Worm (Caenorhabditis elegans) whole organism, late embryonic: ENCODE measurements around the gene nspg-12.

Experiments
- K09A11.1 ChIP-seq: sonication (generic microtip); optimal IDR thresholded peaks from 2 replicates; lab custom pipeline; 2017; ENCODE audit warnings: antibody characterized with exemption, mild to moderate bottlenecking, missing genetic modification characterization, missing compliant biosample characterization; ENCODE audit not compliant: insufficient read depth
- T23F11.4 ChIP-seq: fragments of 200-800 bp; sonication (Bioruptor generic); optimal IDR thresholded peaks from 2 replicates; lab custom pipeline; 2018; ENCODE audit warnings: mild to moderate bottlenecking, missing genetic modification characterization, missing compliant biosample characterization
- Y22D7AL.16 ChIP-seq: sonication (generic microtip); optimal IDR thresholded peaks from 2 replicates; lab custom pipeline; 2016; ENCODE audit warnings: missing genetic modification characterization, missing compliant biosample characterization
- ceh-14 ChIP-seq: sonication (generic microtip); optimal IDR thresholded peaks from 2 replicates; lab custom pipeline; 2016; ENCODE audit warnings: missing genotype, missing genetic modification characterization, missing compliant biosample characterization
- ceh-18 ChIP-seq: sonication (generic microtip); optimal IDR thresholded peaks from 2 replicates; lab custom pipeline; 2016; ENCODE audit warnings: missing genetic modification characterization, missing compliant biosample characterization
- ceh-2 ChIP-seq: sonication (generic microtip); optimal IDR thresholded peaks from 2 replicates; lab custom pipeline; 2016; ENCODE audit warnings: missing genotype, missing genetic modification characterization, missing compliant biosample characterization
- ceh-30 ChIP-seq: fragments of 150-350 bp; optimal IDR thresholded peaks from 2 replicates; lab custom pipeline; 2014; ENCODE audit warnings: missing biosample characterization, missing genetic modification characterization
- ceh-45 ChIP-seq: fragments of 200-800 bp; sonication (Bioruptor generic); IDR thresholded peaks from 2 replicates; pipeline ENCODE4 v1.3.6; 2022; ENCODE audit warnings: missing genetic modification reagents, missing genetic modification characterization, missing compliant biosample characterization
- ceh-9 ChIP-seq: sonication (generic microtip); optimal IDR thresholded peaks from 2 replicates; lab custom pipeline; 2016; ENCODE audit warnings: mild to moderate bottlenecking, missing genetic modification characterization, inconsistent platforms, missing compliant biosample characterization
- che-1 ChIP-seq: sonication (generic microtip); optimal IDR thresholded peaks from 2 replicates; lab custom pipeline; 2016; ENCODE audit warnings: mild to moderate bottlenecking, missing genetic modification characterization, missing compliant biosample characterization
- elt-2 ChIP-seq: sonication (generic microtip); optimal IDR thresholded peaks from 2 replicates; lab custom pipeline; 2016; ENCODE audit warnings: missing genetic modification reagents, missing genetic modification characterization, missing compliant biosample characterization
- elt-4 ChIP-seq: sonication (generic microtip); optimal IDR thresholded peaks from 2 replicates; lab custom pipeline; 2016; ENCODE audit warnings: missing genetic modification characterization, missing compliant biosample characterization
- fax-1 ChIP-seq: sonication (generic microtip); optimal IDR thresholded peaks from 2 replicates; lab custom pipeline; 2016; ENCODE audit warnings: missing genotype, missing genetic modification characterization, missing compliant biosample characterization
- fkh-10 ChIP-seq: fragments of 150-350 bp; optimal IDR thresholded peaks from 2 replicates; lab custom pipeline; 2014; ENCODE audit warnings: missing biosample characterization, missing genetic modification reagents, missing genetic modification characterization
- fkh-6 ChIP-seq: sonication (generic microtip); optimal IDR thresholded peaks from 2 replicates; lab custom pipeline; 2016; ENCODE audit warnings: missing genetic modification characterization, missing compliant biosample characterization
- hlh-15 ChIP-seq: sonication (generic microtip); optimal IDR thresholded peaks from 2 replicates; lab custom pipeline; 2016; ENCODE audit warnings: missing genetic modification characterization, missing compliant biosample characterization
- hlh-30 ChIP-seq: sonication (generic microtip); optimal IDR thresholded peaks from 2 replicates; lab custom pipeline; 2017; ENCODE audit warnings: antibody characterized with exemption, missing genetic modification characterization, missing compliant biosample characterization; ENCODE audit not compliant: insufficient read depth
- hlh-6 ChIP-seq: sonication (generic microtip); optimal IDR thresholded peaks from 2 replicates; lab custom pipeline; 2016; ENCODE audit warnings: missing genotype, missing genetic modification characterization, missing compliant biosample characterization
- lim-6 ChIP-seq: sonication (generic microtip); optimal IDR thresholded peaks from 2 replicates; lab custom pipeline; 2016; ENCODE audit warnings: missing genetic modification characterization, missing compliant biosample characterization
- madf-2 ChIP-seq: sonication (generic microtip); optimal IDR thresholded peaks from 2 replicates; lab custom pipeline; 2017; ENCODE audit warnings: missing genetic modification characterization, missing compliant biosample characterization
- mec-3 ChIP-seq: sonication (generic microtip); optimal IDR thresholded peaks from 2 replicates; lab custom pipeline; 2016; ENCODE audit warnings: borderline replicate concordance, missing genetic modification characterization, missing compliant biosample characterization
- nfya-1 ChIP-seq: sonication (generic microtip); optimal IDR thresholded peaks from 2 replicates; lab custom pipeline; 2017; ENCODE audit warnings: missing genetic modification characterization, mild to moderate bottlenecking, missing compliant biosample characterization, antibody characterized with exemption, moderate library complexity
- nhr-11 ChIP-seq: fragments of 150-350 bp; optimal IDR thresholded peaks from 2 replicates; lab custom pipeline; 2014; ENCODE audit warnings: missing biosample characterization, missing genetic modification characterization
- npax-4 ChIP-seq: sonication (generic microtip); optimal IDR thresholded peaks from 2 replicates; lab custom pipeline; 2016; ENCODE audit warnings: missing genetic modification characterization, missing compliant biosample characterization
- pat-9 ChIP-seq: fragments of 200-800 bp; sonication (Bioruptor generic); optimal IDR thresholded peaks from 2 replicates; lab custom pipeline; 2018; ENCODE audit warnings: mild to moderate bottlenecking, missing genetic modification characterization, moderate library complexity, missing compliant biosample characterization
- pax-1 ChIP-seq: fragments of 150-350 bp; optimal IDR thresholded peaks from 2 replicates; lab custom pipeline; 2014; ENCODE audit warnings: missing biosample characterization, missing genetic modification characterization
- pha-2 ChIP-seq: sonication (generic microtip); optimal IDR thresholded peaks from 2 replicates; lab custom pipeline; 2017; ENCODE audit warnings: mild to moderate bottlenecking, missing genetic modification characterization, missing compliant biosample characterization
- pros-1 ChIP-seq: fragments of 150-350 bp; optimal IDR thresholded peaks from 2 replicates; lab custom pipeline; 2014; ENCODE audit warnings: missing biosample characterization, missing genetic modification reagents, missing genetic modification characterization
- ref-2 ChIP-seq: sonication (generic microtip); optimal IDR thresholded peaks from 2 replicates; lab custom pipeline; 2016; ENCODE audit warnings: missing genetic modification characterization, missing compliant biosample characterization
- rnt-1 ChIP-seq: sonication (generic microtip); optimal IDR thresholded peaks from 2 replicates; lab custom pipeline; 2016; ENCODE audit warnings: missing genetic modification characterization, missing compliant biosample characterization
- sdc-2 ChIP-seq: sonication (generic microtip); optimal IDR thresholded peaks from 2 replicates; lab custom pipeline; 2016; ENCODE audit warnings: missing genotype, missing genetic modification characterization, missing compliant biosample characterization
- sox-4 ChIP-seq: sonication (generic microtip); optimal IDR thresholded peaks from 2 replicates; lab custom pipeline; 2017; ENCODE audit warnings: mild to moderate bottlenecking, missing genetic modification characterization, inconsistent platforms, missing compliant biosample characterization
- tbx-2 ChIP-seq: sonication (generic microtip); optimal IDR thresholded peaks from 2 replicates; lab custom pipeline; 2016; ENCODE audit warnings: missing genetic modification characterization, missing compliant biosample characterization
- ttx-3 ChIP-seq: sonication (generic microtip); optimal IDR thresholded peaks from 2 replicates; lab custom pipeline; 2016; ENCODE audit warnings: missing genetic modification reagents, missing genetic modification characterization, missing compliant biosample characterization
- unc-3 ChIP-seq, 2 experiments: fragments of 200-800 bp in 1 of 2; sonication (Bioruptor generic) in 1 of 2; sonication (generic microtip) in 1 of 2; conservative IDR thresholded peaks in 1 of 2; optimal IDR thresholded peaks in 1 of 2; 2 replicates each; pipeline versions ENCODE4 v1.3.6 to Lab custom; 2016 to 2022; ENCODE audit warnings: missing compliant biosample characterization in 2 of 2, missing genetic modification characterization in 2 of 2, missing genetic modification reagents in 1 of 2
- unc-86 ChIP-seq: sonication (generic microtip); optimal IDR thresholded peaks from 2 replicates; lab custom pipeline; 2016; ENCODE audit warnings: missing genetic modification characterization, missing compliant biosample characterization
- zip-5 ChIP-seq: sonication (generic microtip); optimal IDR thresholded peaks from 2 replicates; lab custom pipeline; 2016; ENCODE audit warnings: missing genetic modification characterization, missing compliant biosample characterization

nspg-12 gene

DNA sequence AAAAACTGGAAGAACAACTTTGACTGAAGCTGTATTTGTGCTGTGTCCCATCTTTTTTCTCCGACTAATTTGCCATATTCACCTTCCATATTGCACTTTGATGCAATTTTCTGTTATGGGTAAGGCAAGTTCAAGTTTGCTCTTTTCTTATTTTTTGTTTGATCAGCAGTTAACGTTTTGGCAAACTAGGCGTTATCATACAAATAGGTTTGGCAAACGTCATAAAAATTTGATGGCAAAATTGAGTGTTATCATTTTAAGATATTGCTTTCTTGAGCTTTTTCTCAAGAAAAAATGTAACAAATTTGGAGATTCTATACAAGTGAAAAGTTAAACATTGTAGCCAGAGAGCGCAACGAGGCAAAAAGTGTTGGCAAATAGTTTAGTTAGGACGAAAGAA is 4.9 kb downstream of the nspg-12 start:
- TF ChIP-seq ceh-30 = no peak
- TF ChIP-seq tbx-2 (tag; lab: Kevin White, UChicago) = no peak
- no peak for TF ChIP-seq zip-5 (tag; lab: Kevin White, UChicago)
- no peak for TF ChIP-seq ceh-14 (tag; lab: Kevin White, UChicago)
- TF ChIP-seq elt-2 (tag; lab: Kevin White, UChicago) = peak; percentile 22
- peak; percentile 20 for TF ChIP-seq sdc-2 (tag; lab: Kevin White, UChicago)
- TF ChIP-seq sox-4 (tag; lab: Kevin White, UChicago) = no peak
- no peak for TF ChIP-seq hlh-6
- no peak for TF ChIP-seq lim-6 (tag; lab: Kevin White, UChicago)

DNA sequence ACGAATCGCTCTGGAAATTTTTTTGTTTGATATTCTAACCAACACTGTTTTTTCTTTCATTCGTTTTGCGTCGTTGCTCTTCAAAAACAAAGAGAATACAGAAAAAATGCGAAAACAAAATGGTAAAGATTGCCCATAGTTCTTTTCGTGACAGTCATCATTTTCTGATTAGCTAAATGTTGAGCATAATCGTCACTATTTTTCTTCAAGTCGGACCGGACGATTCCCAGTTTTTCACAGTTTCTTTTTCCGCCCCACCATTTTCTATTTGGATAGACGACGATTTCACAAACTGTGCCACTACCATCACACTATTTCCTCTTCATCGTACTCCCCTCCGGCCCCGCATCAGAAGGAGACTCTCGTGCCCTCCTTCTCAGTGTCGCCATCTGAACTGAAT is 6.5 kb downstream of the nspg-12 start:
- TF ChIP-seq K09A11.1 (no peak), pax-1 (tag; lab: Kevin White, UChicago) (no peak), ttx-3 (no peak), fkh-10 (GFP tag; lab: Kevin White, UChicago) (no peak), che-1 (tag; lab: Kevin White, UChicago) (no peak), rnt-1 (no peak), Y22D7AL.16 (tag; lab: Kevin White, UChicago) (no peak), ref-2 (no peak), elt-4 (no peak), mec-3 (tag; lab: Kevin White, UChicago) (no peak), pat-9 (tag; lab: Kevin White, UChicago) (no peak), hlh-15 (tag; lab: Kevin White, UChicago) (no peak), nhr-11 (tag; lab: Kevin White, UChicago) (no peak), ceh-18 (no peak), fax-1 (tag; lab: Kevin White, UChicago) (no peak)

DNA sequence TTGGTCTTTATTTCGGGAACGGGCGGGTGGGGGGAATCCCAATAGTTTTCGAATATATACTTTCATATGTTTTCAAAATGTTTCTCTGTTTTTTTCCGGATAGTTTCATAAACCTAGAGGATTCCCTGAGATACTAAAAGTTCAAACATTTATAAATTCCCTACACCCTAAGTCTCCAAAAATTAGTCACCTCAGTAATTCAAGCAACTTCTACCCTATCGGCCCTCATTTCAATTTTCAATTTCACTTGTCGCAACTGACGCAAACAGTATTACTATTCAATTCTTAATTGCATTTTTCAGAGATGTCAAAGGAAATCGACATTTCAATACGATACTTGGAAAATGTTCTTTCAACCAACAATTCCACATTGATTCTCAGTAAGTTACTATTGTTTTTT is 6.9 kb downstream of the nspg-12 start, which contains the start of gene Y34B4A.4:
Gene Y34B4A.4, plus strand, starts transcription at position 301 of the 400 bp plus-strand sequence.
- TF ChIP-seq elt-2 (tag; lab: Kevin White, UChicago) = no peak
- TF ChIP-seq pros-1 (tag; lab: Kevin White, UChicago) = no peak
- TF ChIP-seq hlh-30 = no peak
- TF ChIP-seq, all 69 proteins: peak for 0

DNA sequence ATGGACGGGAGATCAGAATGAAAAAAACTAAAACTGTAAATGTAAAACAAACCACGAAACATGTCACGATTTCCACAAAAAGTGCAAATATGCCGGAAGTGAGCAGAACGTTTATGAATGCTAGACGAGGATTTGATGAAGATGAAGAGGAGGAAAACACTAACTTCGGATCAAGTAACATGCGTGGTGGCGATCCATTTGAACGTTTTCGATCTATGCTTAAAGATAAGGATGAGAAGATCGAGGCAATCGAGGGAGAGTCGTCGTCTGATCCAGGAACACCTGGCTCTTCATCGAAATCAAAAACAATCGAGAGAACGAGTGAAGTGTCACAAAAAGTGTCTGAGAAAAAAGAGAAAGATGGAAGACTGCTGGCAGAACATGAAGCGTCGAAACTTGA is 8.3 kb downstream of the nspg-12 start:
- TF ChIP-seq hlh-6 = no peak
- TF ChIP-seq ceh-14 (tag; lab: Kevin White, UChicago) = no peak
- no peak for TF ChIP-seq ceh-45 (GFP tag; lab: Robert Waterston, UW)
- no peak for TF ChIP-seq nhr-11 (tag; lab: Kevin White, UChicago)
- no peak for TF ChIP-seq T23F11.4 (GFP tag; lab: Kevin White, UChicago)
- no peak for TF ChIP-seq madf-2 (tag; lab: Kevin White, UChicago)
- no peak for TF ChIP-seq unc-3 (GFP tag; conservative IDR thresholded peaks at IDR 0.05; lab: Robert Waterston, UW)
- no peak for TF ChIP-seq unc-3 (tag; optimal IDR thresholded peaks at IDR 0.05; lab: Kevin White, UChicago)
- no peak for TF ChIP-seq pha-2 (tag; lab: Kevin White, UChicago)
- TF ChIP-seq ceh-2 (tag; lab: Kevin White, UChicago) = no peak
- TF ChIP-seq Y22D7AL.16 (tag; lab: Kevin White, UChicago) = no peak
- TF ChIP-seq lim-6 (tag; lab: Kevin White, UChicago) = no peak
- TF ChIP-seq npax-4 = no peak
- TF ChIP-seq unc-86 (tag; lab: Kevin White, UChicago) = no peak
- no peak for TF ChIP-seq nfya-1
- TF ChIP-seq pat-9 (tag; lab: Kevin White, UChicago) = no peak
- no peak for TF ChIP-seq ref-2
- TF ChIP-seq fkh-6 = no peak
- no peak for TF ChIP-seq ceh-9 (tag; lab: Kevin White, UChicago)
- no peak for TF ChIP-seq hlh-15 (tag; lab: Kevin White, UChicago)
- TF ChIP-seq elt-2 (tag; lab: Kevin White, UChicago) = no peak
